Fruit fly (Drosophila melanogaster) Kc167 (cell line): Measurements from ENCODE around the gene CG42711.

Source experiments
- Myc ChIP-seq: fragments of >200 bp; optimal IDR thresholded peaks from 2 replicates; lab custom pipeline; 2017; ENCODE audit warnings: missing external identifiers
- Sin3A ChIP-seq: fragments of >200 bp; optimal IDR thresholded peaks from 2 replicates; lab custom pipeline; 2018; ENCODE audit warnings: missing external identifiers
- h ChIP-seq: fragments of >200 bp; optimal IDR thresholded peaks from 3 replicates; lab custom pipeline; 2018; ENCODE audit warnings: missing external identifiers
- insv ChIP-seq: fragments of >200 bp; optimal IDR thresholded peaks from 3 replicates; lab custom pipeline; 2018; ENCODE audit warnings: missing external identifiers
- psq ChIP-seq: fragments of >200 bp; optimal IDR thresholded peaks from 2 replicates; lab custom pipeline; 2017; ENCODE audit warnings: missing external identifiers
- ttk ChIP-seq: sonication (Bioruptor generic); optimal IDR thresholded peaks from 2 replicates; lab custom pipeline; 2017; ENCODE audit warnings: missing external identifiers

- TF ChIP-seq h (no peak), psq (lab: Kevin White, UChicago) (no peak), Myc (no peak), insv (lab: Kevin White, UChicago) (no peak), ttk (lab: Kevin White, UChicago) (no peak), Sin3A (lab: Kevin White, UChicago) (no peak)
Measured at dm6 chr2L:13955775-13956174, 24.6 kb upstream of the CG42711 start.
